Worm (Caenorhabditis elegans) whole organism, L3 larva: ENCODE data around the gene C06H5.14.
"Not testable (repeated sequence)": the region's sequence is repeated elsewhere in the genome, so short reads cannot be mapped to it uniquely, and the experiment has no call there.

Experiments used
- ama-1 ChIP-seq: fragments of 150-350 bp; optimal IDR thresholded peaks from 2 replicates; lab custom pipeline; 2018
- egl-5 ChIP-seq: fragments of 150-350 bp; optimal IDR thresholded peaks from 2 replicates; lab custom pipeline; 2017; ENCODE audit warnings: missing biosample characterization, missing genetic modification reagents, missing genetic modification characterization, inconsistent platforms
- elt-2 ChIP-seq: sonication (generic microtip); optimal IDR thresholded peaks from 2 replicates; lab custom pipeline; 2016; ENCODE audit warnings: missing genetic modification reagents, mild to moderate bottlenecking, missing genetic modification characterization, missing compliant biosample characterization
- elt-3 ChIP-seq, 3 experiments: fragments of 150-350 bp in 1 of 3; sonication (generic microtip) in 2 of 3; optimal IDR thresholded peaks; 2 replicates in 2 of 3; 4 replicates in 1 of 3; lab custom pipeline; 2014 to 2017; ENCODE audit warnings: missing biosample characterization in 3 of 3, missing genetic modification characterization in 3 of 3
- fkh-10 ChIP-seq: sonication (generic microtip); optimal IDR thresholded peaks from 2 replicates; lab custom pipeline; 2017; ENCODE audit warnings: missing biosample characterization, missing genetic modification reagents, missing genetic modification characterization
- nfya-1 ChIP-seq: sonication (generic microtip); optimal IDR thresholded peaks from 2 replicates; lab custom pipeline; 2017; ENCODE audit warnings: missing genetic modification characterization, mild to moderate bottlenecking, missing compliant biosample characterization, antibody characterized with exemption, moderate library complexity; ENCODE audit not compliant: insufficient read depth
- nhr-12 ChIP-seq: fragments of 150-350 bp; optimal IDR thresholded peaks from 2 replicates; lab custom pipeline; 2014; ENCODE audit warnings: missing biosample characterization, missing genetic modification characterization
- nhr-237 ChIP-seq: fragments of 150-350 bp; optimal IDR thresholded peaks from 2 replicates; lab custom pipeline; 2014; ENCODE audit warnings: missing biosample characterization, missing genetic modification characterization
- tbx-2 ChIP-seq: sonication (generic microtip); optimal IDR thresholded peaks from 2 replicates; lab custom pipeline; 2016; ENCODE audit warnings: mild to moderate bottlenecking, missing genetic modification characterization, missing compliant biosample characterization
- zag-1 ChIP-seq: fragments of 150-350 bp; optimal IDR thresholded peaks from 2 replicates; lab custom pipeline; 2014; ENCODE audit warnings: missing biosample characterization, missing genetic modification characterization
- ztf-11 ChIP-seq: fragments of 150-350 bp; optimal IDR thresholded peaks from 2 replicates; lab custom pipeline; 2014; ENCODE audit warnings: missing biosample characterization, missing genetic modification characterization

ce11 chrV:17893959-17894358 lies 10.0 kb upstream of the C06H5.14 start, which contains the start of gene C06H5.11:
- TF ChIP-seq elt-3 (tag; optimal IDR thresholded peaks at IDR 0.05; lab: Kevin White, UChicago); ztf-11; fkh-10 (GFP tag; lab: Kevin White, UChicago); nhr-12 (tag; lab: Kevin White, UChicago); nhr-237 (tag; lab: Kevin White, UChicago); ama-1 (lab: Kevin White, UChicago); egl-5; nfya-1; tbx-2; zag-1; elt-2: not testable (repeated sequence)
